Worm (Caenorhabditis elegans) whole organism, L1 larva: ENCODE data around the gene F49E10.4.

Experiments used
- C34B4.2 ChIP-seq: sonication (generic microtip); optimal IDR thresholded peaks from 2 replicates; lab custom pipeline; 2017; ENCODE audit warnings: mild to moderate bottlenecking, missing genetic modification characterization, missing compliant biosample characterization
- Y116A8C.19 ChIP-seq: sonication (generic microtip); optimal IDR thresholded peaks from 2 replicates; lab custom pipeline; 2016; ENCODE audit warnings: missing compliant biosample characterization, missing genetic modification characterization, borderline replicate concordance
- aha-1 ChIP-seq: fragments of 150-350 bp; optimal IDR thresholded peaks from 2 replicates; lab custom pipeline; 2014; ENCODE audit warnings: missing biosample characterization, missing genetic modification characterization
- blmp-1 ChIP-seq: fragments of 150-350 bp; optimal IDR thresholded peaks from 2 replicates; lab custom pipeline; 2014; ENCODE audit warnings: missing biosample characterization, missing genetic modification characterization
- dpl-1 ChIP-seq, 3 experiments: fragments of 150-350 bp in 2 of 3; sonication (generic microtip) in 1 of 3; optimal IDR thresholded peaks; 2 replicates each; lab custom pipeline; 2014 to 2017; ENCODE audit warnings: missing biosample characterization in 3 of 3, missing genetic modification characterization in 3 of 3, missing genetic modification reagents in 3 of 3
- dsc-1 ChIP-seq: sonication (generic microtip); optimal IDR thresholded peaks from 2 replicates; lab custom pipeline; 2016; ENCODE audit warnings: mild to moderate bottlenecking, missing genetic modification characterization, missing compliant biosample characterization
- efl-1 ChIP-seq, 4 experiments: fragments of 150-350 bp; optimal IDR thresholded peaks in 3 of 4; peaks in 1 of 4; 1 replicate in 1 of 4; 2 replicates in 3 of 4; lab custom pipeline; 2014; ENCODE audit warnings: missing biosample characterization in 2 of 4, missing genetic modification characterization in 2 of 4, missing genetic modification reagents in 2 of 4
- elt-3 ChIP-seq, 6 experiments: fragments of 150-350 bp in 1 of 6; sonication (generic microtip); optimal IDR thresholded peaks; 2 replicates each; lab custom pipeline; 2017 to 2018; ENCODE audit warnings: missing biosample characterization in 6 of 6, missing genetic modification characterization in 6 of 6, inconsistent platforms in 1 of 6
- fkh-10 ChIP-seq: sonication (generic microtip); optimal IDR thresholded peaks from 2 replicates; lab custom pipeline; 2017; ENCODE audit warnings: missing biosample characterization, missing genetic modification reagents, missing genetic modification characterization
- fkh-4 ChIP-seq: sonication (generic microtip); optimal IDR thresholded peaks from 2 replicates; lab custom pipeline; 2016; ENCODE audit warnings: missing compliant biosample characterization, missing genetic modification characterization, borderline replicate concordance
- grh-1 ChIP-seq: fragments of 200-800 bp; sonication (Bioruptor generic); IDR thresholded peaks from 2 replicates; pipeline ENCODE4 v1.3.6; 2022; ENCODE audit warnings: missing genetic modification reagents, missing genetic modification characterization, missing compliant biosample characterization
- hlh-17 ChIP-seq: fragments of 200-800 bp; sonication (Bioruptor generic); optimal IDR thresholded peaks from 2 replicates; lab custom pipeline; 2018; ENCODE audit warnings: missing genetic modification characterization, mild to moderate bottlenecking, missing compliant biosample characterization, moderate library complexity, borderline replicate concordance
- hlh-4 ChIP-seq: sonication (generic microtip); optimal IDR thresholded peaks from 2 replicates; lab custom pipeline; 2016; ENCODE audit warnings: mild to moderate bottlenecking, missing genetic modification characterization, missing compliant biosample characterization
- lin-13 ChIP-seq: fragments of 150-350 bp; optimal IDR thresholded peaks from 2 replicates; lab custom pipeline; 2014; ENCODE audit warnings: missing biosample characterization, missing genetic modification reagents, missing genetic modification characterization
- lin-14 ChIP-seq: fragments of 200-800 bp; sonication (Bioruptor generic); optimal IDR thresholded peaks from 2 replicates; lab custom pipeline; 2018; ENCODE audit warnings: mild to moderate bottlenecking, missing genetic modification characterization, moderate library complexity, missing compliant biosample characterization
- lin-15B ChIP-seq: fragments of 150-350 bp; sonication (generic microtip); optimal IDR thresholded peaks from 3 replicates; lab custom pipeline; 2014; ENCODE audit warnings: missing biosample characterization, missing genetic modification characterization
- lin-39 ChIP-seq: fragments of 150-350 bp; optimal IDR thresholded peaks from 2 replicates; lab custom pipeline; 2014; ENCODE audit warnings: missing biosample characterization, missing genetic modification reagents, missing genetic modification characterization
- mab-9 ChIP-seq: fragments of 200-800 bp; sonication (Bioruptor generic); IDR thresholded peaks from 2 replicates; pipeline ENCODE4 v1.3.6; 2022; ENCODE audit warnings: missing genetic modification reagents, missing genetic modification characterization, missing compliant biosample characterization
- mdl-1 ChIP-seq, 2 experiments: fragments of 150-350 bp; optimal IDR thresholded peaks; 2 replicates each; lab custom pipeline; 2014 to 2017; ENCODE audit warnings: missing biosample characterization in 2 of 2, missing genetic modification characterization in 2 of 2, inconsistent platforms in 1 of 2
- mep-1 ChIP-seq: fragments of 150-350 bp; optimal IDR thresholded peaks from 2 replicates; lab custom pipeline; 2014; ENCODE audit warnings: missing biosample characterization, missing genetic modification characterization
- nhr-47 ChIP-seq: sonication (generic microtip); optimal IDR thresholded peaks from 2 replicates; lab custom pipeline; 2016; ENCODE audit warnings: mild to moderate bottlenecking, missing genetic modification characterization, moderate library complexity, missing compliant biosample characterization
- nhr-71 ChIP-seq: sonication (generic microtip); optimal IDR thresholded peaks from 2 replicates; lab custom pipeline; 2016; ENCODE audit warnings: mild to moderate bottlenecking, missing genetic modification characterization, moderate library complexity, missing compliant biosample characterization
- nhr-85 ChIP-seq: sonication (generic microtip); peaks from one replicate; lab custom pipeline; 2016; ENCODE audit warnings: missing genetic modification characterization, inconsistent platforms, missing compliant biosample characterization
- nhr-90 ChIP-seq: sonication (generic microtip); optimal IDR thresholded peaks from 2 replicates; lab custom pipeline; 2016; ENCODE audit warnings: mild to moderate bottlenecking, missing genetic modification characterization, missing compliant biosample characterization; ENCODE audit not compliant: poor library complexity
- pax-3 ChIP-seq: fragments of 200-800 bp; sonication (Bioruptor generic); optimal IDR thresholded peaks from 2 replicates; lab custom pipeline; 2018; ENCODE audit warnings: mild to moderate bottlenecking, missing genetic modification characterization, moderate library complexity, missing compliant biosample characterization
- snpc-4 ChIP-seq: fragments of 150-350 bp; optimal IDR thresholded peaks from 2 replicates; lab custom pipeline; 2014; ENCODE audit warnings: missing biosample characterization, missing genetic modification characterization
- sox-4 ChIP-seq: sonication (generic microtip); optimal IDR thresholded peaks from 2 replicates; lab custom pipeline; 2016; ENCODE audit warnings: missing genetic modification characterization, missing compliant biosample characterization
- swsn-7 ChIP-seq: sonication (generic microtip); optimal IDR thresholded peaks from 2 replicates; lab custom pipeline; 2016; ENCODE audit warnings: missing genetic modification characterization, missing compliant biosample characterization
- tlp-1 ChIP-seq: fragments of 150-350 bp; optimal IDR thresholded peaks from 2 replicates; lab custom pipeline; 2014; ENCODE audit warnings: missing biosample characterization, missing genetic modification characterization
- unc-130 ChIP-seq: fragments of 150-350 bp; optimal IDR thresholded peaks from 2 replicates; lab custom pipeline; 2017; ENCODE audit warnings: missing biosample characterization, missing genetic modification characterization, inconsistent platforms
- unc-30 ChIP-seq: sonication (generic microtip); optimal IDR thresholded peaks from 2 replicates; lab custom pipeline; 2017; ENCODE audit warnings: missing biosample characterization, missing genetic modification characterization
- unc-86 ChIP-seq: sonication (generic microtip); optimal IDR thresholded peaks from 2 replicates; lab custom pipeline; 2016; ENCODE audit warnings: missing genetic modification characterization, missing compliant biosample characterization
- unc-98 ChIP-seq: fragments of 200-800 bp; sonication (Bioruptor generic); IDR thresholded peaks from 2 replicates; pipeline ENCODE4 v1.3.6; 2022; ENCODE audit warnings: missing genetic modification characterization, missing compliant biosample characterization
- zag-1 ChIP-seq: fragments of 150-350 bp; optimal IDR thresholded peaks from 2 replicates; lab custom pipeline; 2014; ENCODE audit warnings: missing biosample characterization, missing genetic modification characterization

F49E10.4 gene

DNA sequence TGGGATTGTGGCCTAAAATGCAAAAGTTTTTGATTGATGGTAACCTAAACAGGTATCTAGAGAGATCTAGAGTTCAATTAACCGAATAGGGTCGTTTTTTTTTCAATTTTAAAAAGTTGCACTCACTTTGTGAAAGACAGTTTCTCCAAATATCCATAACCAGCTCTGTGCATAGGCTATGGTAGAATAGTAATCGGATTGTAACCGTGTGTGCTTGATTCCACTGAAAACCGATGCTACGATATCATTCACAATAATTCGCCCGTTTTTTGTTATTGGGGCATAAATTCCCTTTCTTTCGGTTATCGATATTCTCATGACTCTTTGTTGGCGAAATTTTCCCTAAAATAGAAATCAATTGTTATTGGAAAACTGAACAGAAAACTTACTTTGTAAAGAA is 23.6 kb upstream of the F49E10.4 start:
- TF ChIP-seq dsc-1 (no peak), efl-1 (optimal IDR thresholded peaks at IDR 0.05; lab: Kevin White, UChicago) (no peak), efl-1 (GFP tag; optimal IDR thresholded peaks at IDR 0.05 in 1 of 2; lab: Kevin White, UChicago) (peak in 1 of 2 experiments; percentile 39)

DNA sequence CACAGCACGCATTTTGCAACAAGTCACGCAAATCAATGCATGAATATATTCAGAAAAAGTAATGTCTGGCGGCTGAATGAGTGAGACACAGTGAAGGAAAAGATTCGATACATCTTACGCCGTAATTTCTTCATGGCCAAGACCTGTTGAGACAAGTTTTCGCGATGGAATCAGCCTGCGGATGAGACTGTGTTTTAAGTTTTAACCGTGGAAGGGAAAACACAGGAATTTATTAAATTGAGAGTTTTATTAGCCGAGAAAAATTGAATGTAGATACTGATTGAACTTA is 21.6 kb upstream of the F49E10.4 start, which contains the start of gene hog-1:
Gene hog-1 (minus strand): TSS at position 101 of the 289 bp plus-strand sequence.
- TF ChIP-seq dpl-1 (GFP tag; optimal IDR thresholded peaks at IDR 0.05; lab: Kevin White, UChicago) (no peak), Y116A8C.19 (tag; lab: Kevin White, UChicago) (no peak), fkh-4 (no peak), mep-1 (no peak), sox-4 (tag; lab: Kevin White, UChicago) (no peak), snpc-4 (no peak), hlh-17 (GFP tag; lab: Kevin White, UChicago) (no peak), blmp-1 (no peak), lin-39 (no peak)

DNA sequence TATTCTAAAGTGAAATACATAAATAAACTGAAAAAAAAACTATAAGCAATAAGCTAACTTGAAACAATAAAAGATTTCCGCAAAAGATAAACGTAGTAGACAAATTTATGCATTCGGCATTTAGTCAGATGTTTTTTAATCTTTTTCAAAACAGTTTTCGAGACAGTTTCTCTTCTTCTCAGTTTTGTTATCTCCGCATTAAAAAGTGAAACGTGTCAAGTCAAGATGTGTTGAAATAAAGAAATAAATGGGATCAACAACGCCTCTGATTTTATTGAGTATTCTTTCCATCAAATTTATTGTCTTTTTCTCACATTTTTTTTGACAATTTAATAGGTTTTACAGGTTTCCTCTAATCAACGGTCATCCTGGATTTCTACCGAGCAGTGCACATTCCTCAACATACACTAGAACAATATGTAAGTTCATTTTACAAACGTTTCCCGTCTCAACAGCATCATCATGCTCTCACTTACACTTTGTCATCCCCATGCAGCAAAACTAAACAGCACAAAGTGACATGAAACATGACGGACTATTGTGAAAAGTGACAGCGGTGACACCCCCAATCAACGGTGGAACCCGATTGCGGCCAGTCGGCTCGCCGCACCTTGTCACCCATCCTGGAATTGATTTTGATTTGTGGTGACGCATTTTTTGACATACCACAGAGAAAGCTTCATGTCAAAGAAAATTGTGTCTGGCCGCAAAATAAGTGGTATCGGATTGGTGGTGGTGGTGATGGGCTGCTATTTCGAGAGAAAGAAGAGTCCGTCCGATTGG is 21.0 kb upstream of the F49E10.4 start:
- no peak for TF ChIP-seq grh-1 (GFP tag; lab: Robert Waterston, UW)
- peak in 2 of 6 experiments; percentile 39 to 55 for TF ChIP-seq elt-3 (tag; optimal IDR thresholded peaks at IDR 0.05; lab: Kevin White, UChicago)
- peak; percentile 95 for TF ChIP-seq blmp-1
- peak; percentile 70 for TF ChIP-seq nhr-85 (tag; lab: Kevin White, UChicago)

DNA sequence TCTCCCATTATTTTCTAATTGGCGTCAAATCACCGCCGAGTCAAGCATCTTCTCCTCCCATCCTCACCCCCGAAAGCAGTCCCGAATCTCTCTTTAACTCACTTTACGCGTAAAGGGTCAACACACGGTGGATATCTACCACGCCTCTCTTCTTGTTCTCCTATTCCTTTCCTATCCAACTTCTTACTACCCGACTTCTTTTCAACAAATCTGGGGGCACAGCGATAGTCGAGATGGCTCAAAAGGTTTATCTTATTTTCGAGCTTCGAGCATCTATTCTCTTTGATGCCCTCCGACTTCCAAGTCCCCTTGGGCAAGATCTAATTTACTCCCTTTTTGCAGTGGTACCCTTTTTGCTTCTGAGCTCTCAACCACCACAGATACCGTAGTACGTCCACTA is 16.5 kb upstream of the F49E10.4 start:
- TF ChIP-seq nhr-90 (tag; lab: Kevin White, UChicago) (no peak), unc-130 (tag; lab: Kevin White, UChicago) (no peak), nhr-47 (tag; lab: Kevin White, UChicago) (no peak), swsn-7 (tag; lab: Kevin White, UChicago) (no peak), efl-1 (optimal IDR thresholded peaks at IDR 0.05; lab: Kevin White, UChicago) (no peak), efl-1 (GFP tag; optimal IDR thresholded peaks at IDR 0.05 in 1 of 2; lab: Kevin White, UChicago) (peak in 1 of 2 experiments; percentile 15), tlp-1 (tag; lab: Kevin White, UChicago) (no peak), mdl-1 (tag; optimal IDR thresholded peaks at IDR 0.05; lab: Kevin White, UChicago) (no peak), unc-86 (tag; lab: Kevin White, UChicago) (no peak), fkh-10 (peak; percentile 74), unc-98 (GFP tag; lab: Robert Waterston, UW) (no peak)
- TF ChIP-seq, all 84 proteins: peak for 2

DNA sequence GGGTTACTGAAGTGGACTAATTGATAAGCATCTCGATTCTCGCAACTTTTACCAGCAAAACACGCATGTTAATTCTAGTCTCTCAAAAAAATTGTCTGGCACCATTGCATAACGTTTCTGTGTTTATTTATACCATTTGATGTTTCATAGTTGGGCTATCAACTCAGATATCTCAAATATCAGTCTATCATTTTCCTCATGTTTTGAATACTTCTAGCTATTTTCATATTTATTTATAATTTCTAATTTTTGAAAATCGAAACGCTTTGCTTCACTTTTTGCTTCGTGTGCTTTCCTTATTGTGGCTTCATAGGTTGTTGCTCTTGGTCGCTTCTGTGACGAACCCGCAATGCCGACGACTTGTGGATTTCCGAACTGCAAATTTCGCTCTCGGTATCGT is 13.3 kb upstream of the F49E10.4 start, which contains the start of gene ctbp-1:
Gene ctbp-1 (plus strand): TSS at position 301 of the 400 bp plus-strand sequence.
- no peak for TF ChIP-seq aha-1 (tag; lab: Kevin White, UChicago)
- no peak for TF ChIP-seq lin-13
- TF ChIP-seq C34B4.2 = no peak
- no peak for TF ChIP-seq pax-3 (tag; lab: Kevin White, UChicago)
- no peak for TF ChIP-seq zag-1 (tag; lab: Kevin White, UChicago)
- no peak for TF ChIP-seq blmp-1
- no peak for TF ChIP-seq lin-14
- TF ChIP-seq hlh-4 (tag; lab: Kevin White, UChicago) = no peak
- TF ChIP-seq grh-1 (GFP tag; lab: Robert Waterston, UW) = no peak
- TF ChIP-seq lin-15B = no peak
- no peak for TF ChIP-seq unc-98 (GFP tag; lab: Robert Waterston, UW)
- no peak for TF ChIP-seq mab-9 (GFP tag; lab: Robert Waterston, UW)
- TF ChIP-seq unc-30 (tag; lab: Kevin White, UChicago) = no peak
- TF ChIP-seq nhr-71 (tag; lab: Kevin White, UChicago) = no peak
